Worm (Caenorhabditis elegans) whole organism, midembryonic: ENCODE results near the gene meg-2.

Experiments
- T22C8.4 ChIP-seq: fragments of 200-800 bp; sonication (Bioruptor generic); IDR thresholded peaks from 2 replicates; pipeline ENCODE4 v1.3.6; 2022; ENCODE audit warnings: missing genetic modification characterization, missing compliant biosample characterization
- cog-1 ChIP-seq: sonication (generic microtip); optimal IDR thresholded peaks from 2 replicates; lab custom pipeline; 2016; ENCODE audit warnings: missing genetic modification characterization, missing compliant biosample characterization
- flt-1 ChIP-seq: fragments of 200-800 bp; sonication (Bioruptor generic); IDR thresholded peaks from 2 replicates; pipeline ENCODE4 v1.3.6; 2022; ENCODE audit warnings: missing genetic modification characterization, missing compliant biosample characterization
- klf-2 ChIP-seq: fragments of 200-800 bp; sonication (Bioruptor generic); conservative IDR thresholded peaks from 2 replicates; pipeline ENCODE4 v1.3.6; 2022; ENCODE audit warnings: missing genetic modification reagents, missing genetic modification characterization, missing compliant biosample characterization
- med-1 ChIP-seq: sonication (generic microtip); optimal IDR thresholded peaks from 2 replicates; lab custom pipeline; 2017; ENCODE audit warnings: missing genetic modification characterization, mild to moderate bottlenecking, missing compliant biosample characterization, antibody characterized with exemption, missing genetic modification reagents; ENCODE audit not compliant: insufficient read depth
- ref-1 ChIP-seq: fragments of 200-800 bp; sonication (Bioruptor generic); conservative IDR thresholded peaks from 2 replicates; pipeline ENCODE4 v1.3.6; 2022; ENCODE audit warnings: missing genetic modification reagents, missing genetic modification characterization, missing compliant biosample characterization
- tab-1 ChIP-seq: fragments of 200-800 bp; sonication (Bioruptor generic); IDR thresholded peaks from 2 replicates; pipeline ENCODE4 v1.3.6; 2022; ENCODE audit warnings: missing genetic modification characterization, missing compliant biosample characterization
- ztf-23 ChIP-seq: fragments of 200-800 bp; sonication (Bioruptor generic); IDR thresholded peaks from 2 replicates; pipeline ENCODE4 v1.3.6; 2022; ENCODE audit warnings: missing genetic modification reagents, missing genetic modification characterization, missing compliant biosample characterization
- ztf-29 ChIP-seq: fragments of 200-800 bp; sonication (Bioruptor generic); IDR thresholded peaks from 2 replicates; pipeline ENCODE4 v1.3.6; 2022; ENCODE audit warnings: missing genetic modification reagents, missing genetic modification characterization, missing compliant biosample characterization

- TF ChIP-seq ztf-23 (GFP tag; lab: Robert Waterston, UW) (no peak), tab-1 (no peak), klf-2 (GFP tag; lab: Robert Waterston, UW) (no peak), ref-1 (GFP tag; lab: Robert Waterston, UW) (no peak), T22C8.4 (GFP tag; lab: Robert Waterston, UW) (no peak), flt-1 (GFP tag; lab: Robert Waterston, UW) (no peak), med-1 (GFP tag; lab: Kevin White, UChicago) (no peak), cog-1 (tag; lab: Kevin White, UChicago) (no peak), ztf-29 (GFP tag; lab: Robert Waterston, UW) (no peak)
These were observed 49.1 kb downstream of the meg-2 start for ce11 chrX:13876860-13877259.
